Fruit fly (Drosophila melanogaster): ENCODE results near the gene robl37BC.

DNA sequence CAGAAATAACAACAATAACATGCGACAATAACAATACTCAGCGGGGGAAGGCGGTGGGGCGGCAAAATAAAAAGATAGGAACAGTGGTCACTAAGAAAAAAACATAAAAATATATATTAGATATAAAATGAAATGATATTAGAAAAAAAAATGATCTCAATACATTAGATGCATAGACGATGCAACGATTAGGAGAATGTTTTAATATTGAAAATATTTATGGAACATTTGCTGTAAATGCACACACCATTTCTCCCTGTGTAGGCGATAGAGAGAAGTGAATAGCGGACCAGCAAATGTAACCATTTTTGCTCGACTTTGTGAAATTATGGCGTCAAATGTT is 44.5 kb upstream of the robl37BC start:
- TF ChIP-seq Vsx2 (GFP tag; optimal IDR thresholded peaks at IDR 0.05; ENCODE audit: partially characterized antibody): no peak
- no peak for TF ChIP-seq woc (GFP tag; optimal IDR thresholded peaks at IDR 0.05)
- no peak for TF ChIP-seq Abd-B (GFP tag; optimal IDR thresholded peaks at IDR 0.05)
